Fruit fly (Drosophila melanogaster) whole organism, pupa: ENCODE measurements around the gene BNIP3.

Experiments used
- CG10348 ChIP-seq: fragments of 200-800 bp; sonication (Bioruptor generic); IDR thresholded peaks from 2 replicates; pipeline ENCODE4 v1.3.6; 2022; ENCODE audit warnings: missing biosample characterization, missing genetic modification characterization
- CG12605 ChIP-seq: fragments of 200-800 bp; sonication (Bioruptor generic); IDR thresholded peaks from 2 replicates; pipeline ENCODE4 v1.3.6; 2022; ENCODE audit warnings: missing biosample characterization, missing genetic modification characterization
- CG13204 ChIP-seq: fragments of 200-800 bp; sonication (Bioruptor generic); optimal IDR thresholded peaks from 2 replicates; lab custom pipeline; 2018; ENCODE audit warnings: missing biosample characterization, mild to moderate bottlenecking, missing genetic modification characterization, moderate library complexity
- CG14655 ChIP-seq: fragments of 200-800 bp; sonication (Bioruptor generic); optimal IDR thresholded peaks from 3 replicates; lab custom pipeline; 2017; ENCODE audit warnings: mild to moderate bottlenecking, missing biosample characterization, missing genetic modification reagents, missing genetic modification characterization
- CG15710 ChIP-seq: fragments of 200-800 bp; sonication (Bioruptor generic); optimal IDR thresholded peaks from 2 replicates; lab custom pipeline; 2018; ENCODE audit warnings: missing biosample characterization, mild to moderate bottlenecking, missing genetic modification characterization, moderate library complexity
- CG17806 ChIP-seq: fragments of 200-800 bp; sonication (Bioruptor generic); optimal IDR thresholded peaks from 2 replicates; lab custom pipeline; 2018; ENCODE audit warnings: missing biosample characterization, mild to moderate bottlenecking, missing genetic modification characterization, moderate library complexity
- CG32121 ChIP-seq: fragments of 200-800 bp; sonication (Bioruptor generic); IDR thresholded peaks from 2 replicates; pipeline ENCODE4 v1.3.6; 2022; ENCODE audit warnings: missing biosample characterization, missing genetic modification characterization
- CG34367 ChIP-seq: fragments of 200-800 bp; sonication (Bioruptor generic); optimal IDR thresholded peaks from 2 replicates; lab custom pipeline; 2018; ENCODE audit warnings: missing biosample characterization, mild to moderate bottlenecking, missing genetic modification characterization
- CG4496 ChIP-seq: fragments of 200-800 bp; sonication (Bioruptor generic); IDR thresholded peaks from 3 replicates; pipeline ENCODE4 v1.3.6; 2022; ENCODE audit warnings: missing biosample characterization, missing genetic modification characterization
- CG8159 ChIP-seq: fragments of 200-800 bp; sonication (Bioruptor generic); optimal IDR thresholded peaks from 3 replicates; lab custom pipeline; 2018; ENCODE audit warnings: missing biosample characterization, mild to moderate bottlenecking, missing genetic modification characterization, moderate library complexity
- CG8301 ChIP-seq: fragments of 200-800 bp; sonication (Bioruptor generic); optimal IDR thresholded peaks from 2 replicates; lab custom pipeline; 2018; ENCODE audit warnings: missing biosample characterization, mild to moderate bottlenecking, missing genetic modification characterization
- CG9948 ChIP-seq: fragments of 200-800 bp; sonication (Bioruptor generic); optimal IDR thresholded peaks from 2 replicates; lab custom pipeline; 2018; ENCODE audit warnings: missing biosample characterization, mild to moderate bottlenecking, missing genetic modification characterization, moderate library complexity
- D1 ChIP-seq: fragments of 200-800 bp; sonication (Bioruptor generic); optimal IDR thresholded peaks from 2 replicates; lab custom pipeline; 2018; ENCODE audit warnings: missing biosample characterization, mild to moderate bottlenecking, missing genetic modification characterization, moderate library complexity
- EcR ChIP-seq: fragments of 200-800 bp; sonication (Bioruptor generic); optimal IDR thresholded peaks from 3 replicates; lab custom pipeline; 2019; ENCODE audit warnings: missing biosample characterization, missing genetic modification characterization, mild to moderate bottlenecking, moderate library complexity, missing genetic modification reagents
- Ets98B ChIP-seq: fragments of 200-800 bp; sonication (Bioruptor generic); IDR thresholded peaks from 2 replicates; pipeline ENCODE4 v1.3.6; 2022; ENCODE audit warnings: missing biosample characterization, missing genetic modification characterization
- Pif1A ChIP-seq: fragments of 200-800 bp; sonication (Bioruptor generic); optimal IDR thresholded peaks from 3 replicates; lab custom pipeline; 2016; ENCODE audit warnings: missing biosample characterization, missing genetic modification characterization
- Pif1B ChIP-seq: fragments of 200-800 bp; sonication (Bioruptor generic); optimal IDR thresholded peaks from 3 replicates; lab custom pipeline; 2016; ENCODE audit warnings: missing biosample characterization, missing genetic modification characterization
- Snoo ChIP-seq: fragments of 200-800 bp; sonication (Bioruptor generic); optimal IDR thresholded peaks from 3 replicates; lab custom pipeline; 2017; ENCODE audit warnings: missing biosample characterization, mild to moderate bottlenecking, missing genetic modification characterization, inconsistent platforms
- fd96Ca ChIP-seq: fragments of 200-800 bp; sonication (Bioruptor generic); IDR thresholded peaks from 3 replicates; pipeline ENCODE4 v1.3.6; 2022; ENCODE audit warnings: missing biosample characterization, missing genetic modification characterization
- gl ChIP-seq: fragments of 200-800 bp; sonication (Bioruptor generic); optimal IDR thresholded peaks from 2 replicates; lab custom pipeline; 2018; ENCODE audit warnings: missing biosample characterization, mild to moderate bottlenecking, missing genetic modification characterization
- rn ChIP-seq: fragments of 200-800 bp; sonication (Bioruptor generic); IDR thresholded peaks from 2 replicates; pipeline ENCODE4 v1.3.6; 2022; ENCODE audit warnings: missing biosample characterization, missing genetic modification characterization

Gene BNIP3

DNA sequence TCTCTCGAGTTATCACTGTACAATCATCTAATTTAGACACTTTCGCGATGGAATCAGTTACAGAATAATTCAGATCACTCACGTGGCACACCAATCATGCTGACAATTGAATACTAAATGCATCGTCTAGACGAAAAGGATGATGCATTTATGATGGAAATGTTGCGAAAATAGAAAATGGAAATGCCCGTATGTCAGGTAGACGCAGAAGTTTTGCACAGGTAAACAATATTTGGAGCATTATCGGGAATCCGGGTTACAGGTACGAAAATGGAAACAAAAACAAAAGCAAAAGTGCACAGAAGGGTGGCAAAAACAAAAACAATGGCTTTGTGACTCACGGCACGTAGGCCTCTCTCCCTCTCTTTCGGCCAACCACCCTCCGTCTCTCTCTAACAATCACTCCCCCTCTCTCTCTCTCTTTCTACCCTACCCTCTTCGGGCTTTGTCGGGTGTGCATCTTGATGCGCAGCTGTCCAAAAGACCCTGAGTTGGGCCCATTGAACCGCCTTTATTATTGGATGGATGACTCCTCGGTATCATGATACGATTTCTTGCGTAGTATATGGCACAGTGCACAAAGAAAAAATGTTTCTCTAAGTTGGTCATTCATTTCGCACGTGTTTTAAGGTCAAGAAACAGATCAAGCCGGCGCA lies 1.9 kb downstream of the BNIP3 start:
- no peak for TF ChIP-seq CG12605 (GFP tag; lab: Robert Waterston, UW)
- no peak for TF ChIP-seq CG8301 (tag; lab: Kevin White, UChicago)
- TF ChIP-seq gl (tag; lab: Kevin White, UChicago): no peak
- TF ChIP-seq CG9948 (tag; lab: Kevin White, UChicago): no peak
- peak; percentile 98 for TF ChIP-seq EcR (GFP tag; lab: Kevin White, UChicago)
- TF ChIP-seq, all 21 proteins: peak for 1

dm6 chr3L:20516519-20517178 lies 2.5 kb downstream of the BNIP3 start:
- peak; percentile 52 for TF ChIP-seq CG14655
- TF ChIP-seq CG17806 (tag; lab: Kevin White, UChicago): peak; percentile 48
- no peak for TF ChIP-seq CG32121
- no peak for TF ChIP-seq Pif1B
- 0 out of 3 replicates have a peak, but pooled peaks have one; percentile 39 for TF ChIP-seq CG4496 (GFP tag; lab: Robert Waterston, UW)
- TF ChIP-seq Pif1A (GFP tag; lab: Kevin White, UChicago): peak; percentile 8
- no peak for TF ChIP-seq EcR (GFP tag; lab: Kevin White, UChicago)
- TF ChIP-seq CG13204: no peak
- TF ChIP-seq CG8159 (tag; lab: Kevin White, UChicago): peak; percentile 61
- TF ChIP-seq gl (tag; lab: Kevin White, UChicago): no peak
- TF ChIP-seq CG9948 (tag; lab: Kevin White, UChicago): peak; percentile 13
- TF ChIP-seq Ets98B (GFP tag; lab: Robert Waterston, UW): peak; percentile 36
- peak; percentile 23 for TF ChIP-seq Snoo (tag; lab: Kevin White, UChicago)
- TF ChIP-seq rn (GFP tag; lab: Robert Waterston, UW): no peak
- no peak for TF ChIP-seq D1 (tag; lab: Kevin White, UChicago)
- peak; percentile 56 for TF ChIP-seq CG15710 (tag; lab: Kevin White, UChicago)
- peak; percentile 46 for TF ChIP-seq CG34367 (tag; lab: Kevin White, UChicago)
- peak; percentile 18 for TF ChIP-seq CG8301 (tag; lab: Kevin White, UChicago)
- TF ChIP-seq CG12605 (GFP tag; lab: Robert Waterston, UW): no peak; the same call in 1 of the 2 replicates

dm6 chr3L:20514101-20514500 lies 5.1 kb downstream of the BNIP3 start:
- TF ChIP-seq CG14655: no peak
- TF ChIP-seq CG10348: no peak
- TF ChIP-seq CG32121: no peak
- no peak for TF ChIP-seq CG8159 (tag; lab: Kevin White, UChicago)
- no peak for TF ChIP-seq gl (tag; lab: Kevin White, UChicago)
- TF ChIP-seq Snoo (tag; lab: Kevin White, UChicago): no peak
- TF ChIP-seq CG4496 (GFP tag; lab: Robert Waterston, UW): no peak
- no peak for TF ChIP-seq Pif1B
- no peak for TF ChIP-seq rn (GFP tag; lab: Robert Waterston, UW)
- no peak for TF ChIP-seq EcR (GFP tag; lab: Kevin White, UChicago)
- TF ChIP-seq Ets98B (GFP tag; lab: Robert Waterston, UW): no peak
- no peak for TF ChIP-seq D1 (tag; lab: Kevin White, UChicago)
- no peak for TF ChIP-seq CG12605 (GFP tag; lab: Robert Waterston, UW)
- TF ChIP-seq Pif1A (GFP tag; lab: Kevin White, UChicago): no peak
- no peak for TF ChIP-seq fd96Ca (GFP tag; lab: Robert Waterston, UW)
- no peak for TF ChIP-seq CG9948 (tag; lab: Kevin White, UChicago)
- no peak for TF ChIP-seq CG34367 (tag; lab: Kevin White, UChicago)
- TF ChIP-seq CG15710 (tag; lab: Kevin White, UChicago): no peak

- TF ChIP-seq gl (tag; lab: Kevin White, UChicago) (no peak), EcR (GFP tag; lab: Kevin White, UChicago) (peak; percentile 86), D1 (tag; lab: Kevin White, UChicago) (no peak), CG13204 (peak; percentile 20), CG9948 (tag; lab: Kevin White, UChicago) (no peak), CG32121 (no peak), CG12605 (GFP tag; lab: Robert Waterston, UW) (no peak), CG8159 (tag; lab: Kevin White, UChicago) (no peak), CG17806 (tag; lab: Kevin White, UChicago) (no peak), rn (GFP tag; lab: Robert Waterston, UW) (no peak)
These were observed 7.6 kb downstream of the BNIP3 start for dm6 chr3L:20511499-20512108.

dm6 chr3L:20509121-20509934 lies 9.9 kb downstream of the BNIP3 start:
- TF ChIP-seq CG10348 (no peak), CG8159 (tag; lab: Kevin White, UChicago) (peak; percentile 85), rn (GFP tag; lab: Robert Waterston, UW) (no peak), CG12605 (GFP tag; lab: Robert Waterston, UW) (no peak), Ets98B (GFP tag; lab: Robert Waterston, UW) (peak; percentile 44; the same call in 1 of the 2 replicates), D1 (tag; lab: Kevin White, UChicago) (peak; percentile 63), CG13204 (peak; percentile 45), CG32121 (no peak), gl (tag; lab: Kevin White, UChicago) (no peak), CG17806 (tag; lab: Kevin White, UChicago) (peak; percentile 65), CG8301 (tag; lab: Kevin White, UChicago) (peak; percentile 81), Snoo (tag; lab: Kevin White, UChicago) (peak; percentile 74), Pif1B (peak; percentile 74), CG34367 (tag; lab: Kevin White, UChicago) (peak; percentile 63), fd96Ca (GFP tag; lab: Robert Waterston, UW) (0 out of 3 replicates have a peak, but pooled peaks have one; percentile 19), CG15710 (tag; lab: Kevin White, UChicago) (peak; percentile 77), CG9948 (tag; lab: Kevin White, UChicago) (peak; percentile 76), CG14655 (peak; percentile 90), CG4496 (GFP tag; lab: Robert Waterston, UW) (no peak), EcR (GFP tag; lab: Kevin White, UChicago) (peak; percentile 1), Pif1A (GFP tag; lab: Kevin White, UChicago) (peak; percentile 77)
- TF ChIP-seq, all 21 proteins: peak for 15
